Worm (Caenorhabditis elegans): Measurements from ENCODE around the gene Y39G8C.2.

Y39G8C.2 gene

ce11 chrII:14097518-14097917 is at the start of gene Y39G8C.2:
TSS of gene Y39G8C.2 (minus strand) at chrII:14097618.
- no peak for TF ChIP-seq tbx-8 (GFP tag; optimal IDR thresholded peaks at IDR 0.05)
- no peak for TF ChIP-seq ceh-39 (tag; optimal IDR thresholded peaks at IDR 0.05)
- no peak for TF ChIP-seq cnd-1 (tag; optimal IDR thresholded peaks at IDR 0.05)
- no peak for TF ChIP-seq hlh-1 (tag; optimal IDR thresholded peaks at IDR 0.05)
- no peak for TF ChIP-seq M03D4.4 (tag; optimal IDR thresholded peaks at IDR 0.05)
- TF ChIP-seq mls-2 (tag; optimal IDR thresholded peaks at IDR 0.05) = no peak
- no peak for TF ChIP-seq nhr-12 (tag; optimal IDR thresholded peaks at IDR 0.05)
- no peak for TF ChIP-seq sem-2 (GFP tag; optimal IDR thresholded peaks at IDR 0.05)

- no peak for TF ChIP-seq unc-39 (tag; optimal IDR thresholded peaks at IDR 0.05)
- TF ChIP-seq ceh-83 (GFP tag; optimal IDR thresholded peaks at IDR 0.05) = peak; percentile 78
- no peak for TF ChIP-seq hlh-1 (tag; optimal IDR thresholded peaks at IDR 0.05)
- no peak for TF ChIP-seq blmp-1 (tag; optimal IDR thresholded peaks at IDR 0.05)
- peak; percentile 6 for TF ChIP-seq lin-13 (tag; optimal IDR thresholded peaks at IDR 0.05)
- TF ChIP-seq flh-1 (GFP tag; optimal IDR thresholded peaks at IDR 0.05) = no peak
- TF ChIP-seq drap-1 (GFP tag; optimal IDR thresholded peaks at IDR 0.05) = peak; percentile 70
- no peak for TF ChIP-seq nhr-28 (tag; optimal IDR thresholded peaks at IDR 0.05)
- peak; percentile 70 for TF ChIP-seq bed-3 (GFP tag; optimal IDR thresholded peaks at IDR 0.05)
- peak; percentile 81 for TF ChIP-seq sptf-1 (tag; optimal IDR thresholded peaks at IDR 0.05)
- TF ChIP-seq unc-62 (GFP tag; optimal IDR thresholded peaks at IDR 0.05) = no peak
- peak; percentile 62 for TF ChIP-seq cnd-1 (tag; optimal IDR thresholded peaks at IDR 0.05)
- peak; percentile 48 for TF ChIP-seq lsy-2 (tag; optimal IDR thresholded peaks at IDR 0.05)
- no peak for TF ChIP-seq nhr-76 (tag; optimal IDR thresholded peaks at IDR 0.05)
- TF ChIP-seq ceh-39 (tag; optimal IDR thresholded peaks at IDR 0.05) = no peak
- TF ChIP-seq tbx-8 (GFP tag; optimal IDR thresholded peaks at IDR 0.05) = no peak
- no peak for TF ChIP-seq sem-2 (GFP tag; optimal IDR thresholded peaks at IDR 0.05)
- peak; percentile 9 for TF ChIP-seq lin-32 (GFP tag; optimal IDR thresholded peaks at IDR 0.05)
- no peak for TF ChIP-seq zip-8 (tag; optimal IDR thresholded peaks at IDR 0.05)
- TF ChIP-seq snpc-4 (tag; optimal IDR thresholded peaks at IDR 0.05) = no peak
- no peak for TF ChIP-seq elt-1 (tag; optimal IDR thresholded peaks at IDR 0.05; ENCODE audit: borderline replicate concordance, insufficient read depth)
- no peak for TF ChIP-seq ztf-11 (tag; optimal IDR thresholded peaks at IDR 0.05)
- no peak for TF ChIP-seq mab-5 (tag; optimal IDR thresholded peaks at IDR 0.05)
- TF ChIP-seq nhr-237 (tag; optimal IDR thresholded peaks at IDR 0.05) = peak; percentile 43
- TF ChIP-seq nhr-12 (tag; optimal IDR thresholded peaks at IDR 0.05) = no peak
- peak; percentile 75 for TF ChIP-seq unc-120 (tag; optimal IDR thresholded peaks at IDR 0.05; ENCODE audit: poor library complexity, severe bottlenecking)
- TF ChIP-seq ham-2 (GFP tag; optimal IDR thresholded peaks at IDR 0.05) = peak; percentile 8
- TF ChIP-seq elt-3 (tag; optimal IDR thresholded peaks at IDR 0.05) = no peak
- TF ChIP-seq ces-1 (GFP tag; optimal IDR thresholded peaks at IDR 0.05) = peak; percentile 69
- TF ChIP-seq M03D4.4 (tag; optimal IDR thresholded peaks at IDR 0.05) = peak; percentile 74
- no peak for TF ChIP-seq pha-4 (tag; optimal IDR thresholded peaks at IDR 0.05)
- peak; percentile 54 for TF ChIP-seq mls-2 (tag; optimal IDR thresholded peaks at IDR 0.05)
- TF ChIP-seq ceh-43 (GFP tag; optimal IDR thresholded peaks at IDR 0.05) = no peak
- TF ChIP-seq nhr-2 (tag; optimal IDR thresholded peaks at IDR 0.05) = no peak
Measured at ce11 chrII:14143838-14144268, 46.4 kb upstream of the Y39G8C.2 start, which contains the start of gene W03H9.2. TSS of gene W03H9.2 (minus strand) at chrII:14143869.

ce11 chrII:14142098-14142554 is 44.7 kb upstream of the Y39G8C.2 start, which contains the start of gene cacn-1:
TSS of gene cacn-1 (minus strand) at chrII:14142148.
- TF ChIP-seq ces-1 (GFP tag; optimal IDR thresholded peaks at IDR 0.05) (peak; percentile 30), sptf-1 (tag; optimal IDR thresholded peaks at IDR 0.05) (peak; percentile 7), lsy-2 (tag; optimal IDR thresholded peaks at IDR 0.05) (peak; percentile 8)

- TF ChIP-seq nhr-237 (tag; optimal IDR thresholded peaks at IDR 0.05) = no peak
- no peak for TF ChIP-seq nhr-2 (tag; optimal IDR thresholded peaks at IDR 0.05)
- TF ChIP-seq sem-2 (GFP tag; optimal IDR thresholded peaks at IDR 0.05) = no peak
- no peak for TF ChIP-seq ceh-39 (tag; optimal IDR thresholded peaks at IDR 0.05)
- TF ChIP-seq cnd-1 (tag; optimal IDR thresholded peaks at IDR 0.05) = no peak
- no peak for TF ChIP-seq elt-3 (tag; optimal IDR thresholded peaks at IDR 0.05)
- TF ChIP-seq lin-13 (tag; optimal IDR thresholded peaks at IDR 0.05) = no peak
- no peak for TF ChIP-seq zip-8 (tag; optimal IDR thresholded peaks at IDR 0.05)
- TF ChIP-seq nhr-12 (tag; optimal IDR thresholded peaks at IDR 0.05) = no peak
- TF ChIP-seq snpc-4 (tag; optimal IDR thresholded peaks at IDR 0.05) = no peak
- no peak for TF ChIP-seq mab-5 (tag; optimal IDR thresholded peaks at IDR 0.05)
- TF ChIP-seq mls-2 (tag; optimal IDR thresholded peaks at IDR 0.05) = no peak
- TF ChIP-seq ces-1 (GFP tag; optimal IDR thresholded peaks at IDR 0.05) = no peak
- TF ChIP-seq ztf-11 (tag; optimal IDR thresholded peaks at IDR 0.05) = no peak
- no peak for TF ChIP-seq lsy-2 (tag; optimal IDR thresholded peaks at IDR 0.05)
- no peak for TF ChIP-seq ceh-43 (GFP tag; optimal IDR thresholded peaks at IDR 0.05)
- TF ChIP-seq ham-2 (GFP tag; optimal IDR thresholded peaks at IDR 0.05) = no peak
- no peak for TF ChIP-seq tbx-8 (GFP tag; optimal IDR thresholded peaks at IDR 0.05)
- no peak for TF ChIP-seq hlh-1 (tag; optimal IDR thresholded peaks at IDR 0.05)
Measured at ce11 chrII:14138849-14139419, 41.5 kb upstream of the Y39G8C.2 start.
